Worm (Caenorhabditis elegans): ENCODE results near the gene F20C5.11.

- TF ChIP-seq efl-1 (GFP tag; optimal IDR thresholded peaks at IDR 0.05) = no peak
- TF ChIP-seq somi-1 (GFP tag; optimal IDR thresholded peaks at IDR 0.05) = no peak
- no peak for TF ChIP-seq F39B2.1 (GFP tag; IDR thresholded peaks at IDR 0.05)
- no peak for TF ChIP-seq ceh-79 (tag; optimal IDR thresholded peaks at IDR 0.05)
- no peak for TF ChIP-seq tbp1 (GFP tag; optimal IDR thresholded peaks at IDR 0.05)
- TF ChIP-seq ama-1 (optimal IDR thresholded peaks at IDR 0.05) = no peak
- no peak for TF ChIP-seq ama-1 (GFP tag; optimal IDR thresholded peaks at IDR 0.05)
- no peak for TF ChIP-seq tbx-9 (tag; optimal IDR thresholded peaks at IDR 0.05; ENCODE audit: borderline replicate concordance)
- no peak for TF ChIP-seq sea-2 (GFP tag; IDR thresholded peaks at IDR 0.05)
- TF ChIP-seq snpc-4 (GFP tag; optimal IDR thresholded peaks at IDR 0.05) = no peak
- no peak for TF ChIP-seq snpc-4 (tag; optimal IDR thresholded peaks at IDR 0.05)
- TF ChIP-seq F52B5.7 (tag; optimal IDR thresholded peaks at IDR 0.05) = no peak
These were observed 36.5 kb upstream of the F20C5.11 start, which contains the start of gene clec-182 for ce11 chrIV:8798255-8798654.
